Worm (Caenorhabditis elegans): ENCODE measurements around the gene smc-6.

smc-6 gene

ce11 chrII:11537115-11537514 is 41.4 kb upstream of the smc-6 start:
- TF ChIP-seq pax-1 (tag; optimal IDR thresholded peaks at IDR 0.05), result peak; percentile 28
- no peak for TF ChIP-seq gmeb-2 (tag; optimal IDR thresholded peaks at IDR 0.05)
- TF ChIP-seq ceh-9 (tag; optimal IDR thresholded peaks at IDR 0.05), result no peak
- TF ChIP-seq nfya-1 (tag; optimal IDR thresholded peaks at IDR 0.05), result peak; percentile 45
- peak; percentile 17 for TF ChIP-seq ceh-6 (GFP tag; optimal IDR thresholded peaks at IDR 0.05)
- no peak for TF ChIP-seq hlh-13 (GFP tag; optimal IDR thresholded peaks at IDR 0.05)
- TF ChIP-seq pros-1 (tag; optimal IDR thresholded peaks at IDR 0.05), result no peak
- TF ChIP-seq tbx-7 (tag; optimal IDR thresholded peaks at IDR 0.05), result no peak
- TF ChIP-seq ceh-18 (tag; optimal IDR thresholded peaks at IDR 0.05), result no peak
- peak; percentile 80 for TF ChIP-seq hlh-30 (tag; optimal IDR thresholded peaks at IDR 0.05; ENCODE audit: insufficient read depth)
- TF ChIP-seq T23F11.4 (GFP tag; optimal IDR thresholded peaks at IDR 0.05), result peak; percentile 5
- no peak for TF ChIP-seq npax-4 (tag; optimal IDR thresholded peaks at IDR 0.05)
- TF ChIP-seq Y22D7AL.16 (tag; optimal IDR thresholded peaks at IDR 0.05), result no peak
- TF ChIP-seq ztf-16 (tag; optimal IDR thresholded peaks at IDR 0.05), result no peak
- no peak for TF ChIP-seq nhr-11 (tag; optimal IDR thresholded peaks at IDR 0.05)
- TF ChIP-seq nhr-232 (tag; optimal IDR thresholded peaks at IDR 0.05), result no peak
- no peak for TF ChIP-seq pha-2 (tag; optimal IDR thresholded peaks at IDR 0.05)
- no peak for TF ChIP-seq unc-42 (tag; optimal IDR thresholded peaks at IDR 0.05)
- TF ChIP-seq F13H6.1 (tag; optimal IDR thresholded peaks at IDR 0.05), result no peak
- no peak for TF ChIP-seq lin-11 (tag; optimal IDR thresholded peaks at IDR 0.05)
- TF ChIP-seq pag-3 (tag; optimal IDR thresholded peaks at IDR 0.05; ENCODE audit: borderline replicate concordance), result no peak
- TF ChIP-seq sox-4 (tag; optimal IDR thresholded peaks at IDR 0.05), result no peak
- peak; percentile 41 for TF ChIP-seq dmd-4 (tag; optimal IDR thresholded peaks at IDR 0.05; ENCODE audit: borderline replicate concordance)
- no peak for TF ChIP-seq hlh-15 (tag; optimal IDR thresholded peaks at IDR 0.05)
- TF ChIP-seq fkh-6 (tag; optimal IDR thresholded peaks at IDR 0.05), result no peak
- peak; percentile 31 for TF ChIP-seq ceh-2 (tag; optimal IDR thresholded peaks at IDR 0.05)
- no peak for TF ChIP-seq ceh-22 (tag; optimal IDR thresholded peaks at IDR 0.05)
- no peak for TF ChIP-seq ttx-3 (tag; optimal IDR thresholded peaks at IDR 0.05)
- TF ChIP-seq hlh-6 (tag; optimal IDR thresholded peaks at IDR 0.05), result no peak
- no peak for TF ChIP-seq K02D7.2 (tag; optimal IDR thresholded peaks at IDR 0.05)
- no peak for TF ChIP-seq fkh-10 (GFP tag; optimal IDR thresholded peaks at IDR 0.05)
- peak; percentile 52 for TF ChIP-seq ref-2 (tag; optimal IDR thresholded peaks at IDR 0.05)
- peak; percentile 32 for TF ChIP-seq syd-9 (tag; optimal IDR thresholded peaks at IDR 0.05)
- no peak for TF ChIP-seq madf-2 (tag; optimal IDR thresholded peaks at IDR 0.05)
- TF ChIP-seq odd-2 (tag; optimal IDR thresholded peaks at IDR 0.05), result no peak
- TF ChIP-seq dve-1 (tag; optimal IDR thresholded peaks at IDR 0.05), result no peak
- no peak for TF ChIP-seq fax-1 (tag; optimal IDR thresholded peaks at IDR 0.05)
- TF ChIP-seq rnt-1 (tag; optimal IDR thresholded peaks at IDR 0.05), result peak; percentile 49
- TF ChIP-seq ceh-30 (tag; optimal IDR thresholded peaks at IDR 0.05), result no peak
- no peak for TF ChIP-seq ama-1 (optimal IDR thresholded peaks at IDR 0.05)
- TF ChIP-seq pqm-1 (tag; optimal IDR thresholded peaks at IDR 0.05), result no peak
- TF ChIP-seq che-1 (tag; optimal IDR thresholded peaks at IDR 0.05), result no peak
- peak; percentile 60 for TF ChIP-seq eyg-1 (tag; optimal IDR thresholded peaks at IDR 0.05)
- TF ChIP-seq ets-4 (tag; optimal IDR thresholded peaks at IDR 0.05), result no peak
- TF ChIP-seq ceh-48 (tag; optimal IDR thresholded peaks at IDR 0.05), result peak; percentile 22
- no peak for TF ChIP-seq ceh-45 (GFP tag; IDR thresholded peaks at IDR 0.05)
- peak; percentile 33 for TF ChIP-seq C08G9.2 (tag; optimal IDR thresholded peaks at IDR 0.05)
- no peak for TF ChIP-seq unc-86 (tag; optimal IDR thresholded peaks at IDR 0.05)
- no peak for TF ChIP-seq sdc-2 (tag; optimal IDR thresholded peaks at IDR 0.05)
- TF ChIP-seq pat-9 (tag; optimal IDR thresholded peaks at IDR 0.05), result no peak
- peak; percentile 66 for TF ChIP-seq ceh-31 (tag; optimal IDR thresholded peaks at IDR 0.05)
- TF ChIP-seq K09A11.1 (tag; optimal IDR thresholded peaks at IDR 0.05; ENCODE audit: insufficient read depth), result no peak
- peak; percentile 16 for TF ChIP-seq ceh-14 (tag; optimal IDR thresholded peaks at IDR 0.05)
- peak; percentile 58 for TF ChIP-seq ceh-19 (GFP tag; optimal IDR thresholded peaks at IDR 0.05)
